Fruit fly (Drosophila melanogaster): Measurements from ENCODE around the gene Cf2.
A peak's percentile ranks its signal among the peaks of the same experiment; 100 is the strongest.

The Cf2 gene

DNA sequence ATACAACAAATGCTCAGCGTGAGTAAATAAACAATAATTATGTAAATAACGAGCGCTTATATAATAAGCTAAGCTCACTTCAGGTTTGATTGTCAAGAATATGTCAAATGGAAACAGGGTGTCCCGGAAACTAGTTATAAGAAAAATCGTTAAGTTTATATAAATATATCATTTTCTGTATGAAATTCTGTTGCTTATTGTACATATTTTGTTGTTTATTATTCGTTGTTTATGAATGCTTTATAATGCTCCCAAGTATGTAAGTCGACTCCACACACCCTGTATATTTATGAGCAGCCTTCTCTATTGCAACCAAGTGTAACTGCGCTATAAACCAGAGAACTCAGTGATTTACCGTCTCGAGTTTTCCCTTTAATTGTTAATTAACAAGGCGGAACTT, 47.6 kb upstream of the Cf2 start (continued):
- no peak for TF ChIP-seq rib (GFP tag; IDR thresholded peaks at IDR 0.05)
- no peak for TF ChIP-seq Sin3A (optimal IDR thresholded peaks at IDR 0.05)
- no peak for TF ChIP-seq CG16779 (GFP tag; IDR thresholded peaks at IDR 0.05)
- TF ChIP-seq onecut (GFP tag; IDR thresholded peaks at IDR 0.05) = no peak
- no peak for TF ChIP-seq ken (GFP tag; IDR thresholded peaks at IDR 0.05)
- TF ChIP-seq vvl (GFP tag; IDR thresholded peaks at IDR 0.05) = no peak
- TF ChIP-seq CG12104 (GFP tag; optimal IDR thresholded peaks at IDR 0.05) = no peak
- no peak for TF ChIP-seq CG15073 (GFP tag; optimal IDR thresholded peaks at IDR 0.05)
- no peak for TF ChIP-seq jigr1 (GFP tag; IDR thresholded peaks at IDR 0.05)
- no peak for TF ChIP-seq Fer1 (GFP tag; optimal IDR thresholded peaks at IDR 0.05)
- TF ChIP-seq CG7372 (GFP tag; IDR thresholded peaks at IDR 0.05) = no peak
- TF ChIP-seq CG14050 (GFP tag; IDR thresholded peaks at IDR 0.05) = 0 out of 3 replicates have a peak, but pooled peaks have one; percentile 10
- no peak for TF ChIP-seq CG12299 (tag; optimal IDR thresholded peaks at IDR 0.05)
- peak; percentile 41 for TF ChIP-seq unpg (GFP tag; optimal IDR thresholded peaks at IDR 0.05)
- TF ChIP-seq Lim3 (GFP tag; IDR thresholded peaks at IDR 0.05) = no peak
- no peak for TF ChIP-seq dmrt11E (tag; optimal IDR thresholded peaks at IDR 0.05)
- TF ChIP-seq CG6254 (GFP tag; optimal IDR thresholded peaks at IDR 0.05) = no peak
- TF ChIP-seq mam (GFP tag; optimal IDR thresholded peaks at IDR 0.05) = no peak
- TF ChIP-seq CG15269 (tag; optimal IDR thresholded peaks at IDR 0.05) = peak; percentile 20
- peak in 1 of 2 experiments; percentile 73 for TF ChIP-seq Pdp1 (GFP tag; optimal IDR thresholded peaks at IDR 0.05)
- TF ChIP-seq CG6689 (GFP tag; IDR thresholded peaks at IDR 0.05) = no peak

DNA sequence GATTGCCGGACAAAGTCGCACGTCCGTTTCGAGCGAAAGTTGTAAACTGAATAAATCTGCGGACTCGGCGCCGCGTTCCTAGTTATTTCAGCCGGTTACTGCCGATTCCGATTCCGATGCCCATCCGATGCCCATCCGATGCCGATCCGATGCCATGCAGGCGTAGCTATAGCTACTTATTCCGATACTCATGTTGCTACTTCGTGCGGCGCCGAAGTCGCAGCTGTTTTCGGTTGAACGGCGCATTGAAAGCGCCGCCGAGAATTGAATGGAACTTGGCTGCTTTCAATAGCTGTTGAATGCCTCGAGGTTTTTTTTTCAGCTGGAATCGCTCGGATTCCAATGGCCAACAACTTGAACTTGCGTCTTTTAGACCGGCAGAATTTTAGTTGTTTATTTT, 45.4 kb upstream of the Cf2 start:
- TF ChIP-seq Drgx (GFP tag; IDR thresholded peaks at IDR 0.05) = 0 out of 2 replicates have a peak, but pooled peaks have one; percentile 22
- TF ChIP-seq Fer1 (GFP tag; optimal IDR thresholded peaks at IDR 0.05) = peak; percentile 79
- peak; percentile 18; the same call in 1 of the 2 replicates for TF ChIP-seq CG14014 (GFP tag; IDR thresholded peaks at IDR 0.05)
- TF ChIP-seq Deaf1 (tag; optimal IDR thresholded peaks at IDR 0.05) = peak; percentile 91
- peak; percentile 20 for TF ChIP-seq odd (GFP tag; optimal IDR thresholded peaks at IDR 0.05)
- no peak for TF ChIP-seq CG8388 (GFP tag; optimal IDR thresholded peaks at IDR 0.05)
- peak; percentile 70 for TF ChIP-seq Hmr (GFP tag; optimal IDR thresholded peaks at IDR 0.05)
- no peak for TF ChIP-seq CG3163 (GFP tag; optimal IDR thresholded peaks at IDR 0.05)
- TF ChIP-seq CG17385 (GFP tag; optimal IDR thresholded peaks at IDR 0.05) = peak; percentile 17
- no peak for TF ChIP-seq wdn (GFP tag; IDR thresholded peaks at IDR 0.05)
- TF ChIP-seq Med (GFP tag) = peak; percentile 26
- TF ChIP-seq Tbp (GFP tag; optimal IDR thresholded peaks at IDR 0.05) = no peak
- peak; percentile 28 for TF ChIP-seq Meics (GFP tag; optimal IDR thresholded peaks at IDR 0.05)
- no peak for TF ChIP-seq CG2199 (GFP tag; IDR thresholded peaks at IDR 0.05)
- peak; percentile 73 for TF ChIP-seq CG18599 (GFP tag; optimal IDR thresholded peaks at IDR 0.05)
- no peak for TF ChIP-seq toy (GFP tag; IDR thresholded peaks at IDR 0.05)
- no peak for TF ChIP-seq CG34422 (GFP tag; IDR thresholded peaks at IDR 0.05)
- peak; percentile 100 for TF ChIP-seq CG13894 (tag; optimal IDR thresholded peaks at IDR 0.05)
- TF ChIP-seq CG6765 (GFP tag; optimal IDR thresholded peaks at IDR 0.05) = peak; percentile 58
- TF ChIP-seq B-H2 (GFP tag; optimal IDR thresholded peaks at IDR 0.05) = peak; percentile 67
- TF ChIP-seq scrt (GFP tag; optimal IDR thresholded peaks at IDR 0.05) = peak; percentile 81
- TF ChIP-seq CG15601 (tag; optimal IDR thresholded peaks at IDR 0.05) = peak; percentile 98
- TF ChIP-seq CG2712 (tag; optimal IDR thresholded peaks at IDR 0.05) = no peak
- 0 out of 3 replicates have a peak, but pooled peaks have one; percentile 34 for TF ChIP-seq so (GFP tag; IDR thresholded peaks at IDR 0.05)
- peak; percentile 42; the same call in 1 of the 2 replicates for TF ChIP-seq Rfx (GFP tag; IDR thresholded peaks at IDR 0.05)
- TF ChIP-seq CG32532 (GFP tag; IDR thresholded peaks at IDR 0.05) = peak; percentile 65; the same call in 1 of the 2 replicates
- TF ChIP-seq CG12299 (tag; optimal IDR thresholded peaks at IDR 0.05) = no peak
- TF ChIP-seq CG15514 (GFP tag; optimal IDR thresholded peaks at IDR 0.05) = peak; percentile 45
- TF ChIP-seq stc (GFP tag; IDR thresholded peaks at IDR 0.05) = 0 out of 2 replicates have a peak, but pooled peaks have one; percentile 22
- no peak for TF ChIP-seq Jarid2 (GFP tag; optimal IDR thresholded peaks at IDR 0.05)
- no peak for TF ChIP-seq pfk (GFP tag; optimal IDR thresholded peaks at IDR 0.05)
- TF ChIP-seq caup (GFP tag; optimal IDR thresholded peaks at IDR 0.05; ENCODE audit: severe bottlenecking) = peak; percentile 31
